Fruit fly (Drosophila melanogaster) whole organism, embryonic: ENCODE results near the gene fln.

Experiments used
- Ada2b ChIP-seq: fragments of 200-800 bp; sonication (Bioruptor generic); IDR thresholded peaks from 2 replicates; pipeline ENCODE4 v1.3.6; 2022; ENCODE audit warnings: missing biosample characterization, missing genetic modification characterization
- CG10366 ChIP-seq: fragments of 200-800 bp; sonication (Bioruptor generic); IDR thresholded peaks from 2 replicates; pipeline ENCODE4 v1.3.6; 2022; ENCODE audit warnings: missing biosample characterization, missing genetic modification characterization
- CG11456 ChIP-seq: fragments of 200-800 bp; sonication (Bioruptor generic); IDR thresholded peaks from 3 replicates; pipeline ENCODE4 v1.3.6; 2022; ENCODE audit warnings: missing biosample characterization, missing genetic modification characterization
- CG11696 ChIP-seq: fragments of 200-800 bp; sonication (Bioruptor generic); IDR thresholded peaks from 2 replicates; pipeline ENCODE4 v1.3.6; 2022; ENCODE audit warnings: missing biosample characterization, missing genetic modification characterization
- CG12744 ChIP-seq: fragments of 200-800 bp; sonication (Bioruptor generic); optimal IDR thresholded peaks from 2 replicates; lab custom pipeline; 2016; ENCODE audit warnings: missing biosample characterization, missing genetic modification characterization
- CG12942 ChIP-seq: fragments of 200-800 bp; sonication (Bioruptor generic); optimal IDR thresholded peaks from 3 replicates; lab custom pipeline; 2016; ENCODE audit warnings: missing biosample characterization, missing genetic modification characterization
- CG14014 ChIP-seq: fragments of 200-800 bp; sonication (Bioruptor generic); IDR thresholded peaks from 2 replicates; pipeline ENCODE4 v1.3.6; 2022; ENCODE audit warnings: missing biosample characterization, missing genetic modification characterization
- CG1792 ChIP-seq: fragments of 200-800 bp; sonication (Bioruptor generic); optimal IDR thresholded peaks from 2 replicates; lab custom pipeline; 2016; ENCODE audit warnings: missing biosample characterization, missing genetic modification characterization
- CG2199 ChIP-seq: fragments of 200-800 bp; sonication (Bioruptor generic); IDR thresholded peaks from 3 replicates; pipeline ENCODE4 v1.3.6; 2022; ENCODE audit warnings: missing biosample characterization, missing genetic modification characterization
- CG2889 ChIP-seq: fragments of 200-800 bp; sonication (Bioruptor generic); IDR thresholded peaks from 3 replicates; pipeline ENCODE4 v1.3.6; 2022; ENCODE audit warnings: missing biosample characterization, missing genetic modification characterization
- CG31441 ChIP-seq: fragments of 200-800 bp; sonication (Bioruptor generic); IDR thresholded peaks from 2 replicates; pipeline ENCODE4 v1.3.6; 2022; ENCODE audit warnings: missing biosample characterization, missing genetic modification characterization
- CG32767 ChIP-seq: fragments of 200-800 bp; sonication (Bioruptor generic); IDR thresholded peaks from 2 replicates; pipeline ENCODE4 v1.3.6; 2022; ENCODE audit warnings: missing biosample characterization, missing genetic modification characterization
- CG3838 ChIP-seq: fragments of 200-800 bp; sonication (Bioruptor generic); optimal IDR thresholded peaks from 3 replicates; lab custom pipeline; 2016; ENCODE audit warnings: missing biosample characterization, missing genetic modification characterization
- CG42726 ChIP-seq: fragments of 200-800 bp; sonication (Bioruptor generic); IDR thresholded peaks from 2 replicates; pipeline ENCODE4 v1.3.6; 2022; ENCODE audit warnings: missing biosample characterization, missing genetic modification characterization; ENCODE audit not compliant: partially characterized antibody
- CG4617 ChIP-seq: fragments of 200-800 bp; sonication (Bioruptor generic); optimal IDR thresholded peaks from 3 replicates; lab custom pipeline; 2016; ENCODE audit warnings: missing biosample characterization, missing genetic modification characterization, borderline replicate concordance
- CG6791 ChIP-seq: fragments of 200-800 bp; sonication (Bioruptor generic); IDR thresholded peaks from 3 replicates; pipeline ENCODE4 v1.3.6; 2022; ENCODE audit warnings: missing biosample characterization, missing genetic modification characterization; ENCODE audit not compliant: partially characterized antibody
- CG7372 ChIP-seq: fragments of 200-800 bp; sonication (Bioruptor generic); IDR thresholded peaks from 2 replicates; pipeline ENCODE4 v1.3.6; 2022; ENCODE audit warnings: missing biosample characterization, missing genetic modification characterization
- CG9797 ChIP-seq: fragments of 200-800 bp; sonication (Bioruptor generic); optimal IDR thresholded peaks from 3 replicates; lab custom pipeline; 2018; ENCODE audit warnings: missing biosample characterization, mild to moderate bottlenecking, missing genetic modification characterization
- Chrac-16 ChIP-seq: fragments of 200-800 bp; sonication (Bioruptor generic); optimal IDR thresholded peaks from 3 replicates; lab custom pipeline; 2016; ENCODE audit warnings: missing biosample characterization, missing genetic modification characterization
- Dbx ChIP-seq: fragments of 200-800 bp; sonication (Bioruptor generic); IDR thresholded peaks from 3 replicates; pipeline ENCODE4 v1.3.6; 2022; ENCODE audit warnings: missing biosample characterization, missing genetic modification characterization
- Deaf1 ChIP-seq: fragments of 200-800 bp; optimal IDR thresholded peaks from 3 replicates; lab custom pipeline; 2019; ENCODE audit warnings: missing biosample characterization, mild to moderate bottlenecking, missing genetic modification characterization, moderate library complexity
- Dp ChIP-seq: fragments of 200-800 bp; sonication (Bioruptor generic); optimal IDR thresholded peaks from 2 replicates; lab custom pipeline; 2018; ENCODE audit warnings: missing biosample characterization, mild to moderate bottlenecking, missing genetic modification characterization, moderate library complexity
- Ets65A ChIP-seq: fragments of 200-800 bp; sonication (Bioruptor generic); peaks from one replicate; lab custom pipeline; 2016; ENCODE audit warnings: missing biosample characterization, missing genetic modification characterization
- Ets97D ChIP-seq: fragments of 200-800 bp; sonication (Bioruptor generic); optimal IDR thresholded peaks from 3 replicates; lab custom pipeline; 2016; ENCODE audit warnings: missing biosample characterization, missing genetic modification characterization
- HLH3B ChIP-seq: fragments of 200-800 bp; sonication (Bioruptor generic); IDR thresholded peaks from 2 replicates; pipeline ENCODE4 v1.3.6; 2022; ENCODE audit warnings: missing biosample characterization, missing genetic modification characterization
- HLH54F ChIP-seq: fragments of 200-800 bp; sonication (Bioruptor generic); optimal IDR thresholded peaks from 3 replicates; lab custom pipeline; 2016; ENCODE audit warnings: missing biosample characterization, missing genetic modification characterization
- Hr51 ChIP-seq, 2 experiments: fragments of 200-800 bp; sonication (Bioruptor generic); optimal IDR thresholded peaks; 2 replicates in 1 of 2; 3 replicates in 1 of 2; lab custom pipeline; 2016 to 2018; ENCODE audit warnings: missing biosample characterization in 2 of 2, missing genetic modification characterization in 2 of 2, mild to moderate bottlenecking in 1 of 2, moderate library complexity in 1 of 2
- Jarid2 ChIP-seq: fragments of 200-800 bp; sonication (Bioruptor generic); optimal IDR thresholded peaks from 3 replicates; lab custom pipeline; 2017; ENCODE audit warnings: mild to moderate bottlenecking, missing biosample characterization, missing genetic modification reagents, missing genetic modification characterization
- NK7.1 ChIP-seq: fragments of 200-800 bp; sonication (Bioruptor generic); optimal IDR thresholded peaks from 3 replicates; lab custom pipeline; 2016; ENCODE audit warnings: missing biosample characterization, missing genetic modification characterization
- NfI ChIP-seq: fragments of 200-800 bp; sonication (Bioruptor generic); optimal IDR thresholded peaks from 3 replicates; lab custom pipeline; 2018; ENCODE audit warnings: missing biosample characterization, mild to moderate bottlenecking, missing genetic modification characterization, moderate library complexity
- Oaz ChIP-seq: fragments of 200-800 bp; sonication (Bioruptor generic); IDR thresholded peaks from 2 replicates; pipeline ENCODE4 v1.3.6; 2022; ENCODE audit warnings: missing biosample characterization, missing genetic modification characterization
- Optix ChIP-seq: fragments of 200-800 bp; sonication (Bioruptor generic); IDR thresholded peaks from 3 replicates; pipeline ENCODE4 v1.3.6; 2022; ENCODE audit warnings: missing biosample characterization, missing genetic modification characterization
- Rx ChIP-seq: fragments of 200-800 bp; sonication (Bioruptor generic); IDR thresholded peaks from 2 replicates; pipeline ENCODE4 v1.3.6; 2022; ENCODE audit warnings: missing biosample characterization, missing genetic modification characterization
- Scr ChIP-seq: fragments of 200-800 bp; sonication (Bioruptor generic); IDR thresholded peaks from 2 replicates; pipeline ENCODE4 v1.3.6; 2022; ENCODE audit warnings: missing biosample characterization, missing genetic modification characterization; ENCODE audit not compliant: partially characterized antibody
- ac ChIP-seq: fragments of 200-800 bp; sonication (Bioruptor generic); optimal IDR thresholded peaks from 3 replicates; lab custom pipeline; 2017; ENCODE audit warnings: missing biosample characterization, mild to moderate bottlenecking, missing genetic modification characterization
- ap ChIP-seq: fragments of 200-800 bp; sonication (Bioruptor generic); IDR thresholded peaks from 2 replicates; pipeline ENCODE4 v1.3.6; 2022; ENCODE audit warnings: missing biosample characterization, missing genetic modification characterization
- ash1 ChIP-seq: fragments of 200-800 bp; sonication (Bioruptor generic); optimal IDR thresholded peaks from 2 replicates; lab custom pipeline; 2018; ENCODE audit warnings: missing biosample characterization, mild to moderate bottlenecking, missing genetic modification characterization
- cad ChIP-seq: fragments of >200 bp; optimal IDR thresholded peaks from 2 replicates; lab custom pipeline; 2017; ENCODE audit warnings: missing biosample characterization, missing genetic modification characterization
- dan ChIP-seq: fragments of 200-800 bp; sonication (Bioruptor generic); IDR thresholded peaks from 2 replicates; pipeline ENCODE4 v1.3.6; 2022; ENCODE audit warnings: missing biosample characterization, missing genetic modification characterization
- dmrt99B ChIP-seq: fragments of 200-800 bp; sonication (Bioruptor generic); optimal IDR thresholded peaks from 2 replicates; lab custom pipeline; 2018; ENCODE audit warnings: missing biosample characterization, mild to moderate bottlenecking, missing genetic modification characterization, moderate library complexity
- en ChIP-seq: fragments of 200-800 bp; sonication (Bioruptor generic); optimal IDR thresholded peaks from 2 replicates; lab custom pipeline; 2016; ENCODE audit warnings: missing biosample characterization, missing genetic modification characterization
- grn ChIP-seq: fragments of 200-800 bp; sonication (Bioruptor generic); optimal IDR thresholded peaks from 3 replicates; lab custom pipeline; 2017; ENCODE audit warnings: missing biosample characterization, missing genetic modification characterization
- insv ChIP-seq, 2 experiments: fragments of 200-800 bp; sonication (Bioruptor generic); optimal IDR thresholded peaks; 3 replicates each; lab custom pipeline; 2016 to 2018; ENCODE audit warnings: missing biosample characterization in 2 of 2, missing genetic modification characterization in 2 of 2
- jumu ChIP-seq: fragments of 200-800 bp; sonication (Bioruptor generic); optimal IDR thresholded peaks from 3 replicates; lab custom pipeline; 2016; ENCODE audit warnings: missing biosample characterization, missing genetic modification characterization
- kni ChIP-seq: fragments of 200-800 bp; sonication (Bioruptor generic); optimal IDR thresholded peaks from 3 replicates; lab custom pipeline; 2017; ENCODE audit warnings: mild to moderate bottlenecking, missing biosample characterization, missing genetic modification reagents, missing genetic modification characterization
- maf-S ChIP-seq: fragments of 200-800 bp; sonication (Bioruptor generic); optimal IDR thresholded peaks from 2 replicates; lab custom pipeline; 2016; ENCODE audit warnings: missing biosample characterization, missing genetic modification characterization
- nmo ChIP-seq: fragments of 200-800 bp; sonication (Bioruptor generic); optimal IDR thresholded peaks from 2 replicates; lab custom pipeline; 2018; ENCODE audit warnings: missing biosample characterization, mild to moderate bottlenecking, missing genetic modification characterization, moderate library complexity
- sim ChIP-seq: fragments of 200-800 bp; sonication (Bioruptor generic); IDR thresholded peaks from 2 replicates; pipeline ENCODE4 v1.3.6; 2022; ENCODE audit warnings: missing biosample characterization, missing genetic modification characterization
- slp2 ChIP-seq: fragments of 200-800 bp; sonication (Bioruptor generic); optimal IDR thresholded peaks from 2 replicates; lab custom pipeline; 2016; ENCODE audit warnings: missing biosample characterization, missing genetic modification characterization
- ssp ChIP-seq: fragments of 200-800 bp; sonication (Bioruptor generic); IDR thresholded peaks from 2 replicates; pipeline ENCODE4 v1.3.6; 2022; ENCODE audit warnings: missing biosample characterization, missing genetic modification characterization
- tna ChIP-seq: fragments of 200-800 bp; sonication (Bioruptor generic); IDR thresholded peaks from 2 replicates; pipeline ENCODE4 v1.3.6; 2022; ENCODE audit warnings: missing biosample characterization, missing genetic modification characterization; ENCODE audit not compliant: partially characterized antibody
- unc-4 ChIP-seq: fragments of 200-800 bp; sonication (Bioruptor generic); IDR thresholded peaks from 2 replicates; pipeline ENCODE4 v1.3.6; 2022; ENCODE audit warnings: missing biosample characterization, missing genetic modification characterization; ENCODE audit not compliant: partially characterized antibody

The fln gene

DNA sequence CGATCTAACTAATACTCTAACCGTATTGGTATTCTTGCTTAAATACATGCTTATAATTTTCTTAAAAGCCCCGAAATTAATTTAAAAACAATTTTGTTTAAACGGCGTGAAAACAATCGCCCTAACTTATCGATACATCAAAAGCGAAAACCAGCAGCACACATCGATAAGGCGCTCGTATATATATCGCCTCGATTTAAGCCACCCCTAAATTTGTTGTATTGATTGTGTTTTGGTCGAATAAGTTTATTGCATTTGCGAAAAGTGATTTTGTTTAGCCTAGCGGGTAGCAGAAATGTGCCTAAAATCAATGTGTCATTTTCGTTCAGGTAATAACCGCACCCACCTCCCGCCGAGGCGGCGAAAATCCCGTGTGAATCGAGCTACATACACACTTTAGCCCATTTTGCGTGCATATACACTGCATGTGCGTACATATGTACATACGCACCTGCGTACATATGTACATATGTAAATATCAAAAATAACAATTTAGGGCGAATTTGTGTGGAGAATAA is 753 bp upstream of the fln start, which contains the start of the genes CG7646 and Nca (continued):
- TF ChIP-seq sim (GFP tag; lab: Robert Waterston, UW), result no peak
- no peak for TF ChIP-seq ssp (GFP tag; lab: Robert Waterston, UW)
- no peak for TF ChIP-seq dmrt99B (tag; lab: Kevin White, UChicago)
- TF ChIP-seq HLH54F, result no peak
- peak; percentile 65 for TF ChIP-seq CG4617 (GFP tag; lab: Kevin White, UChicago)
- no peak for TF ChIP-seq maf-S
- TF ChIP-seq Optix (GFP tag; lab: Robert Waterston, UW), result no peak
- peak; percentile 78 for TF ChIP-seq CG32767 (GFP tag; lab: Robert Waterston, UW)
- peak; percentile 85 for TF ChIP-seq CG42726
- peak; percentile 14 for TF ChIP-seq cad (GFP tag; lab: Kevin White, UChicago)
- peak; percentile 31 for TF ChIP-seq Ets97D (GFP tag; lab: Kevin White, UChicago)
- no peak for TF ChIP-seq grn
- peak; percentile 87 for TF ChIP-seq tna (GFP tag; lab: Robert Waterston, UW)
- peak; percentile 86 for TF ChIP-seq Ets65A (GFP tag; lab: Kevin White, UChicago)
- TF ChIP-seq Dbx (GFP tag; lab: Robert Waterston, UW), result no peak
- TF ChIP-seq ash1 (GFP tag; lab: Kevin White, UChicago), result no peak
- TF ChIP-seq Rx, result no peak
- TF ChIP-seq Chrac-16, result peak; percentile 7
- peak in 1 of 2 experiments; percentile 4 for TF ChIP-seq Hr51 (GFP tag; optimal IDR thresholded peaks at IDR 0.05; lab: Kevin White, UChicago)
- no peak for TF ChIP-seq en (GFP tag; lab: Kevin White, UChicago)
- TF ChIP-seq CG1792 (GFP tag; lab: Kevin White, UChicago), result no peak
- TF ChIP-seq CG9797 (GFP tag; lab: Kevin White, UChicago), result peak; percentile 6
- no peak for TF ChIP-seq Jarid2
- TF ChIP-seq insv (GFP tag; optimal IDR thresholded peaks at IDR 0.05; lab: Kevin White, UChicago), result peak in 1 of 2 experiments; percentile 91
- no peak for TF ChIP-seq Deaf1
- no peak for TF ChIP-seq NfI (GFP tag; lab: Kevin White, UChicago)
- no peak for TF ChIP-seq CG3838 (GFP tag; lab: Kevin White, UChicago)
- TF ChIP-seq dan (GFP tag; lab: Robert Waterston, UW), result no peak
- TF ChIP-seq CG11696, result no peak
- peak; percentile 80 for TF ChIP-seq kni (GFP tag; lab: Kevin White, UChicago)
- TF ChIP-seq ac (GFP tag; lab: Kevin White, UChicago), result peak; percentile 10
- TF ChIP-seq CG31441 (GFP tag; lab: Robert Waterston, UW), result peak; percentile 32; the same call in 1 of the 2 replicates
- peak; percentile 37 for TF ChIP-seq nmo
- TF ChIP-seq Oaz, result no peak
- peak; percentile 60 for TF ChIP-seq Dp (GFP tag; lab: Kevin White, UChicago)
- no peak for TF ChIP-seq jumu (GFP tag; lab: Kevin White, UChicago)
- no peak for TF ChIP-seq CG12942 (GFP tag; lab: Kevin White, UChicago)
- no peak for TF ChIP-seq CG10366 (GFP tag; lab: Robert Waterston, UW)
- TF ChIP-seq ap (GFP tag; lab: Robert Waterston, UW), result no peak
- TF ChIP-seq Ada2b, result no peak
- TF ChIP-seq CG6791 (GFP tag; lab: Robert Waterston, UW), result peak; percentile 95
- no peak for TF ChIP-seq CG2889 (GFP tag; lab: Robert Waterston, UW)
- TF ChIP-seq CG12744 (GFP tag; lab: Kevin White, UChicago), result no peak
- no peak for TF ChIP-seq CG7372 (GFP tag; lab: Robert Waterston, UW)
- no peak for TF ChIP-seq slp2 (GFP tag; lab: Kevin White, UChicago)
- TF ChIP-seq CG2199 (GFP tag; lab: Robert Waterston, UW), result no peak
- TF ChIP-seq HLH3B (GFP tag; lab: Robert Waterston, UW), result no peak
- TF ChIP-seq CG14014 (GFP tag; lab: Robert Waterston, UW), result no peak
- peak; percentile 85 for TF ChIP-seq unc-4 (GFP tag; lab: Robert Waterston, UW)
- TF ChIP-seq Scr (GFP tag; lab: Robert Waterston, UW), result peak; percentile 93
- TF ChIP-seq CG11456 (GFP tag; lab: Robert Waterston, UW), result no peak
- no peak for TF ChIP-seq NK7.1 (GFP tag; lab: Kevin White, UChicago)
